Fruit fly (Drosophila melanogaster) whole organism, embryonic: ENCODE data around the gene Polr2F.
A peak's percentile ranks its signal among the peaks of the same experiment; 100 is the strongest.

Experiments used
- Ada2b ChIP-seq: fragments of 200-800 bp; sonication (Bioruptor generic); IDR thresholded peaks from 2 replicates; pipeline ENCODE4 v1.3.6; 2022; ENCODE audit warnings: missing biosample characterization, missing genetic modification characterization
- CG10979 ChIP-seq: fragments of 200-800 bp; sonication (Bioruptor generic); optimal IDR thresholded peaks from 2 replicates; lab custom pipeline; 2018; ENCODE audit warnings: missing biosample characterization, mild to moderate bottlenecking, missing genetic modification characterization, moderate library complexity
- CG11695 ChIP-seq: fragments of 200-800 bp; sonication (Bioruptor generic); IDR thresholded peaks from 3 replicates; pipeline ENCODE4 v1.3.6; 2022; ENCODE audit warnings: missing biosample characterization, missing genetic modification characterization
- CG12155 ChIP-seq: fragments of 200-800 bp; sonication (Bioruptor generic); optimal IDR thresholded peaks from 3 replicates; lab custom pipeline; 2016; ENCODE audit warnings: missing biosample characterization, missing genetic modification characterization
- CG1233 ChIP-seq: fragments of 200-800 bp; sonication (Bioruptor generic); optimal IDR thresholded peaks from 4 replicates; lab custom pipeline; 2018; ENCODE audit warnings: missing biosample characterization, mild to moderate bottlenecking, missing genetic modification characterization
- CG12744 ChIP-seq: fragments of 200-800 bp; sonication (Bioruptor generic); optimal IDR thresholded peaks from 2 replicates; lab custom pipeline; 2016; ENCODE audit warnings: missing biosample characterization, missing genetic modification characterization
- CG13287 ChIP-seq: fragments of 200-800 bp; sonication (Bioruptor generic); IDR thresholded peaks from 2 replicates; pipeline ENCODE4 v1.3.6; 2022; ENCODE audit warnings: missing biosample characterization, missing genetic modification characterization; ENCODE audit not compliant: partially characterized antibody
- CG14441 ChIP-seq: fragments of 200-800 bp; sonication (Bioruptor generic); IDR thresholded peaks from 2 replicates; pipeline ENCODE4 v1.3.6; 2022; ENCODE audit warnings: missing biosample characterization, missing genetic modification characterization
- CG1647 ChIP-seq: fragments of 200-800 bp; sonication (Bioruptor generic); optimal IDR thresholded peaks from 3 replicates; lab custom pipeline; 2016; ENCODE audit warnings: missing biosample characterization, missing genetic modification characterization
- CG16813 ChIP-seq: fragments of 200-800 bp; sonication (Bioruptor generic); IDR thresholded peaks from 3 replicates; pipeline ENCODE4 v1.3.6; 2022; ENCODE audit warnings: missing biosample characterization, missing genetic modification characterization; ENCODE audit not compliant: partially characterized antibody
- CG18262 ChIP-seq: fragments of 200-800 bp; optimal IDR thresholded peaks from 3 replicates; lab custom pipeline; 2019; ENCODE audit warnings: missing biosample characterization, mild to moderate bottlenecking, missing genetic modification characterization, moderate library complexity
- CG18476 ChIP-seq: fragments of 200-800 bp; sonication (Bioruptor generic); optimal IDR thresholded peaks from 2 replicates; lab custom pipeline; 2016; ENCODE audit warnings: missing biosample characterization, mild to moderate bottlenecking, missing genetic modification characterization
- CG2875 ChIP-seq: fragments of 200-800 bp; sonication (Bioruptor generic); optimal IDR thresholded peaks from 2 replicates; lab custom pipeline; 2017; ENCODE audit warnings: missing biosample characterization, mild to moderate bottlenecking, missing genetic modification characterization, missing genetic modification reagents
- CG3065 ChIP-seq: fragments of 200-800 bp; sonication (Bioruptor generic); optimal IDR thresholded peaks from 2 replicates; lab custom pipeline; 2016; ENCODE audit warnings: missing biosample characterization, missing genetic modification characterization
- CG3995 ChIP-seq: fragments of 200-800 bp; sonication (Bioruptor generic); optimal IDR thresholded peaks from 3 replicates; lab custom pipeline; 2016; ENCODE audit warnings: missing biosample characterization, missing genetic modification characterization
- CG6654 ChIP-seq: fragments of 200-800 bp; sonication (Bioruptor generic); optimal IDR thresholded peaks from 2 replicates; lab custom pipeline; 2017; ENCODE audit warnings: missing biosample characterization, mild to moderate bottlenecking, missing genetic modification characterization
- CG6791 ChIP-seq: fragments of 200-800 bp; sonication (Bioruptor generic); IDR thresholded peaks from 3 replicates; pipeline ENCODE4 v1.3.6; 2022; ENCODE audit warnings: missing biosample characterization, missing genetic modification characterization; ENCODE audit not compliant: partially characterized antibody
- CG6854 ChIP-seq: fragments of 200-800 bp; sonication (Bioruptor generic); optimal IDR thresholded peaks from 3 replicates; lab custom pipeline; 2017; ENCODE audit warnings: missing biosample characterization, mild to moderate bottlenecking, missing genetic modification characterization
- CG7987 ChIP-seq: fragments of 200-800 bp; sonication (Bioruptor generic); optimal IDR thresholded peaks from 2 replicates; lab custom pipeline; 2018; ENCODE audit warnings: missing biosample characterization, mild to moderate bottlenecking, missing genetic modification characterization, moderate library complexity
- CG8089 ChIP-seq: fragments of 200-800 bp; sonication (Bioruptor generic); optimal IDR thresholded peaks from 3 replicates; lab custom pipeline; 2016; ENCODE audit warnings: missing biosample characterization, missing genetic modification characterization
- CG9797 ChIP-seq: fragments of 200-800 bp; sonication (Bioruptor generic); optimal IDR thresholded peaks from 3 replicates; lab custom pipeline; 2018; ENCODE audit warnings: missing biosample characterization, mild to moderate bottlenecking, missing genetic modification characterization
- CG9817 ChIP-seq: fragments of 200-800 bp; sonication (Bioruptor generic); optimal IDR thresholded peaks from 2 replicates; lab custom pipeline; 2018; ENCODE audit warnings: missing biosample characterization, mild to moderate bottlenecking, missing genetic modification characterization, moderate library complexity
- Doc2 ChIP-seq: fragments of 200-800 bp; sonication (Bioruptor generic); IDR thresholded peaks from 2 replicates; pipeline ENCODE4 v1.3.6; 2022; ENCODE audit warnings: missing biosample characterization, missing genetic modification characterization
- H15 ChIP-seq: fragments of 200-800 bp; sonication (Bioruptor generic); IDR thresholded peaks from 3 replicates; pipeline ENCODE4 v1.3.6; 2022; ENCODE audit warnings: missing biosample characterization, missing genetic modification characterization
- Hey ChIP-seq: fragments of 200-800 bp; sonication (Bioruptor generic); optimal IDR thresholded peaks from 3 replicates; lab custom pipeline; 2018; ENCODE audit warnings: missing biosample characterization, mild to moderate bottlenecking, missing genetic modification characterization
- Mrtf ChIP-seq: fragments of 200-800 bp; sonication (Bioruptor generic); IDR thresholded peaks from 3 replicates; pipeline ENCODE4 v1.3.6; 2022; ENCODE audit warnings: missing biosample characterization, missing genetic modification characterization
- NK7.1 ChIP-seq: fragments of 200-800 bp; sonication (Bioruptor generic); optimal IDR thresholded peaks from 3 replicates; lab custom pipeline; 2016; ENCODE audit warnings: missing biosample characterization, missing genetic modification characterization
- Poxn ChIP-seq: fragments of 200-800 bp; sonication (Bioruptor generic); IDR thresholded peaks from 2 replicates; pipeline ENCODE4 v1.3.6; 2022; ENCODE audit warnings: missing biosample characterization, missing genetic modification characterization
- Ssrp ChIP-seq: fragments of 200-800 bp; sonication (Bioruptor generic); optimal IDR thresholded peaks from 2 replicates; lab custom pipeline; 2018; ENCODE audit warnings: missing biosample characterization, mild to moderate bottlenecking, missing genetic modification characterization, moderate library complexity
- ase ChIP-seq: fragments of 200-800 bp; sonication (Bioruptor generic); IDR thresholded peaks from 3 replicates; pipeline ENCODE4 v1.3.6; 2022; ENCODE audit warnings: missing biosample characterization, missing genetic modification characterization
- ato ChIP-seq: fragments of 200-800 bp; sonication (Bioruptor generic); IDR thresholded peaks from 2 replicates; pipeline ENCODE4 v1.3.6; 2022; ENCODE audit warnings: missing biosample characterization, missing genetic modification characterization; ENCODE audit not compliant: partially characterized antibody
- btn ChIP-seq: fragments of 200-800 bp; sonication (Bioruptor generic); optimal IDR thresholded peaks from 2 replicates; lab custom pipeline; 2016; ENCODE audit warnings: missing biosample characterization, missing genetic modification characterization
- cad ChIP-seq: fragments of >200 bp; optimal IDR thresholded peaks from 2 replicates; lab custom pipeline; 2017; ENCODE audit warnings: missing biosample characterization, missing genetic modification characterization
- dm ChIP-seq: fragments of 200-800 bp; sonication (Bioruptor generic); optimal IDR thresholded peaks from 3 replicates; lab custom pipeline; 2016; ENCODE audit warnings: missing biosample characterization, missing genetic modification characterization
- dysf ChIP-seq: fragments of 200-800 bp; sonication (Bioruptor generic); IDR thresholded peaks from 3 replicates; pipeline ENCODE4 v1.3.6; 2022; ENCODE audit warnings: missing biosample characterization, missing genetic modification characterization
- gce ChIP-seq: fragments of 200-800 bp; sonication (Bioruptor generic); IDR thresholded peaks from 3 replicates; pipeline ENCODE4 v1.3.6; 2022; ENCODE audit warnings: missing biosample characterization, missing genetic modification characterization
- gsb ChIP-seq: fragments of 200-800 bp; sonication (Bioruptor generic); IDR thresholded peaks from 2 replicates; pipeline ENCODE4 v1.3.6; 2022; ENCODE audit warnings: missing biosample characterization, missing genetic modification characterization
- gsb-n ChIP-seq: fragments of 200-800 bp; sonication (Bioruptor generic); optimal IDR thresholded peaks from 3 replicates; lab custom pipeline; 2018; ENCODE audit warnings: missing biosample characterization, mild to moderate bottlenecking, missing genetic modification characterization
- ind ChIP-seq: fragments of 200-800 bp; sonication (Bioruptor generic); optimal IDR thresholded peaks from 3 replicates; lab custom pipeline; 2016; ENCODE audit warnings: missing biosample characterization, missing genetic modification characterization
- knrl ChIP-seq: fragments of 200-800 bp; sonication (Bioruptor generic); IDR thresholded peaks from 3 replicates; pipeline ENCODE4 v1.3.6; 2022; ENCODE audit warnings: missing biosample characterization, missing genetic modification characterization; ENCODE audit not compliant: partially characterized antibody
- nerfin-1 ChIP-seq: fragments of 200-800 bp; sonication (Bioruptor generic); optimal IDR thresholded peaks from 3 replicates; lab custom pipeline; 2019; ENCODE audit warnings: missing biosample characterization, mild to moderate bottlenecking, missing genetic modification characterization, moderate library complexity
- org-1 ChIP-seq: fragments of 200-800 bp; sonication (Bioruptor generic); optimal IDR thresholded peaks from 2 replicates; lab custom pipeline; 2017; ENCODE audit warnings: missing biosample characterization, missing genetic modification characterization
- pita ChIP-seq: fragments of 200-800 bp; sonication (Bioruptor generic); optimal IDR thresholded peaks from 2 replicates; lab custom pipeline; 2017; ENCODE audit warnings: missing biosample characterization, mild to moderate bottlenecking, missing genetic modification characterization
- rib ChIP-seq: fragments of 200-800 bp; sonication (Bioruptor generic); IDR thresholded peaks from 2 replicates; pipeline ENCODE4 v1.3.6; 2022; ENCODE audit warnings: missing biosample characterization, missing genetic modification characterization
- sima ChIP-seq: fragments of 200-800 bp; sonication (Bioruptor generic); optimal IDR thresholded peaks from 2 replicates; lab custom pipeline; 2016; ENCODE audit warnings: missing biosample characterization, missing genetic modification characterization
- so ChIP-seq: fragments of 200-800 bp; sonication (Bioruptor generic); IDR thresholded peaks from 3 replicates; pipeline ENCODE4 v1.3.6; 2022; ENCODE audit warnings: missing biosample characterization, missing genetic modification characterization
- ssp ChIP-seq: fragments of 200-800 bp; sonication (Bioruptor generic); IDR thresholded peaks from 2 replicates; pipeline ENCODE4 v1.3.6; 2022; ENCODE audit warnings: missing biosample characterization, missing genetic modification characterization
- stc ChIP-seq: fragments of 200-800 bp; sonication (Bioruptor generic); IDR thresholded peaks from 2 replicates; pipeline ENCODE4 v1.3.6; 2022; ENCODE audit warnings: missing biosample characterization, missing genetic modification characterization
- trh ChIP-seq: fragments of 200-800 bp; sonication (Bioruptor generic); optimal IDR thresholded peaks from 2 replicates; lab custom pipeline; 2016; ENCODE audit warnings: missing biosample characterization, missing genetic modification characterization
- tx ChIP-seq: fragments of 200-800 bp; sonication (Bioruptor generic); optimal IDR thresholded peaks from 2 replicates; lab custom pipeline; 2016; ENCODE audit warnings: missing biosample characterization, missing genetic modification characterization
- unpg ChIP-seq: fragments of 200-800 bp; sonication (Bioruptor generic); optimal IDR thresholded peaks from 3 replicates; lab custom pipeline; 2018; ENCODE audit warnings: missing biosample characterization, mild to moderate bottlenecking, missing genetic modification characterization, moderate library complexity

Gene Polr2F

dm6 chr3R:5361681-5362319, 9.8 kb upstream of the Polr2F start (continued):
- TF ChIP-seq trh (GFP tag; lab: Kevin White, UChicago) (no peak), CG12155 (GFP tag; lab: Kevin White, UChicago) (peak; percentile 84), CG6854 (GFP tag; lab: Kevin White, UChicago) (peak; percentile 59), gce (GFP tag; lab: Robert Waterston, UW) (peak; percentile 81; the same call in 2 of the 3 replicates), gsb-n (tag; lab: Kevin White, UChicago) (peak; percentile 56), CG7987 (GFP tag; lab: Kevin White, UChicago) (peak; percentile 70), CG1233 (GFP tag; lab: Kevin White, UChicago) (peak; percentile 61), CG8089 (GFP tag; lab: Kevin White, UChicago) (peak; percentile 59), rib (GFP tag; lab: Robert Waterston, UW) (no peak), NK7.1 (GFP tag; lab: Kevin White, UChicago) (peak; percentile 61), ato (GFP tag; lab: Robert Waterston, UW) (no peak), CG13287 (GFP tag; lab: Robert Waterston, UW) (no peak), CG11695 (peak; percentile 78), CG12744 (GFP tag; lab: Kevin White, UChicago) (peak; percentile 61), knrl (GFP tag; lab: Robert Waterston, UW) (no peak), ssp (GFP tag; lab: Robert Waterston, UW) (peak; percentile 65), CG9817 (tag; lab: Kevin White, UChicago) (peak; percentile 70), H15 (GFP tag; lab: Robert Waterston, UW) (peak; percentile 82), Mrtf (GFP tag; lab: Robert Waterston, UW) (peak; percentile 85), CG14441 (GFP tag; lab: Robert Waterston, UW) (peak; percentile 86), so (GFP tag; lab: Robert Waterston, UW) (peak; percentile 87; the same call in 2 of the 3 replicates), pita (GFP tag; lab: Kevin White, UChicago) (no peak), CG2875 (GFP tag; lab: Kevin White, UChicago) (peak; percentile 55), CG10979 (tag; lab: Kevin White, UChicago) (peak; percentile 77), CG3065 (GFP tag; lab: Kevin White, UChicago) (peak; percentile 3), CG9797 (GFP tag; lab: Kevin White, UChicago) (no peak), btn (GFP tag; lab: Kevin White, UChicago) (peak; percentile 60), dysf (GFP tag; lab: Robert Waterston, UW) (peak; percentile 91), nerfin-1 (tag; lab: Kevin White, UChicago) (peak; percentile 47), CG6791 (GFP tag; lab: Robert Waterston, UW) (no peak), tx (peak; percentile 81), CG1647 (GFP tag; lab: Kevin White, UChicago) (peak; percentile 68), gsb (GFP tag; lab: Robert Waterston, UW) (peak; percentile 80), Ssrp (peak; percentile 72), cad (no peak), unpg (GFP tag; lab: Kevin White, UChicago) (peak; percentile 85), ind (GFP tag; lab: Kevin White, UChicago) (peak; percentile 86), CG16813 (GFP tag; lab: Robert Waterston, UW) (no peak), org-1 (GFP tag; lab: Kevin White, UChicago) (peak; percentile 81), sima (GFP tag; lab: Kevin White, UChicago) (peak; percentile 30), Ada2b (GFP tag; lab: Robert Waterston, UW) (peak; percentile 90), CG3995 (GFP tag; lab: Kevin White, UChicago) (peak; percentile 13), Poxn (GFP tag; lab: Robert Waterston, UW) (no peak), dm (GFP tag; lab: Kevin White, UChicago) (peak; percentile 48), CG18476 (peak; percentile 66), ase (GFP tag; lab: Robert Waterston, UW) (peak; percentile 81), stc (GFP tag; lab: Robert Waterston, UW) (peak; percentile 88), CG6654 (GFP tag; lab: Kevin White, UChicago) (peak; percentile 55), Hey (tag; lab: Kevin White, UChicago) (no peak), Doc2 (no peak), CG18262 (tag; lab: Kevin White, UChicago) (peak; percentile 81)
